Worm (Caenorhabditis elegans): ENCODE data around the gene his-42.
A peak's percentile ranks its signal among the peaks of the same experiment; 100 is the strongest.

DNA sequence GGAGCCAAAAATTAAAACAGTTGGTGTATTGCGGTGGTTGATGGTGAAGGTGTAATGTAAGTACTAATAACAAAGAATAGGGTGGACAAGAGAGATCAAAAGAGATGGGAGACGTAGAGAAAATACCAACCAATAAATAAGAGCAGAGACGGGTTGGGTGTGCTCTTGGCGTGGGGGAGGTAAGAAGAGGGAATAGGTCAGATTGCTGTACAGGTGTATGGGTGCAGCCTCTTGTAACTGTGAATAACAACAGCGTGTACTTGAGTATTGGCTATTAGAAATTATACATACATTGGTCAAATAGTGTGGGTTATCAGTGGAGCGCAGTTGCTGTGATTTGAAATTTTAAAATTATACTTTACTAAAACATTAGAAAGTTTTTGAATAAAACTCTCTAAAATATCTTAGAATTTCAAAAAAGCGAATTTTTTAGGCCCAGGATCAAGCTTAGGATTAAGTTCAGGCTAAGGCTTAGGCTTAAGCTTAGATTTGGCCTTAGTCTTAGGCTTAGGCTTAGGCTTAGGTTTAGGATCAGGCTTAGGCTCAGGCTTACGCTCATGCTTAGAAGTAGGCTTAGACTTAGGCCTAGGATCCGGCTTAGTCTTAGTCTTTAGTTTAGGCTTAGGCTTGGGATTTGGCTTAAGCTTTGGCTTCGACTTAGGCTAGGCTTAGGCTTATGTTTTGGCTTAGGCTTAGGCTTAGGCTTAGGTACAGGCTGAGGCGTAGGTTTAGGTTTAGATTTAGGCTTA, 12.8 kb upstream of the his-42 start, which contains the start of gene F08G2.7:
- no peak for TF ChIP-seq ama-1 (optimal IDR thresholded peaks at IDR 0.05)
- no peak for TF ChIP-seq pqm-1 (tag; optimal IDR thresholded peaks at IDR 0.05)
- no peak for TF ChIP-seq ceh-31 (tag; optimal IDR thresholded peaks at IDR 0.05)
- no peak for TF ChIP-seq ceh-45 (GFP tag; IDR thresholded peaks at IDR 0.05)
- TF ChIP-seq sox-4 (tag; optimal IDR thresholded peaks at IDR 0.05), result no peak
- TF ChIP-seq dve-1 (tag; optimal IDR thresholded peaks at IDR 0.05), result peak; percentile 85
- TF ChIP-seq unc-55 (GFP tag; optimal IDR thresholded peaks at IDR 0.05), result no peak
- TF ChIP-seq sdc-2 (tag; optimal IDR thresholded peaks at IDR 0.05), result no peak
- TF ChIP-seq ceh-48 (tag; optimal IDR thresholded peaks at IDR 0.05), result no peak
- TF ChIP-seq ceh-6 (GFP tag; optimal IDR thresholded peaks at IDR 0.05), result no peak
- TF ChIP-seq ets-4 (tag; optimal IDR thresholded peaks at IDR 0.05), result no peak
- no peak for TF ChIP-seq hlh-6 (tag; optimal IDR thresholded peaks at IDR 0.05)

All from whole organism, late embryonic.